Fruit fly (Drosophila melanogaster) whole organism, embryonic: ENCODE results near the gene CG31076.

Experiments used
- Adf1 ChIP-seq: fragments of 200-800 bp; sonication (Bioruptor generic); IDR thresholded peaks from 2 replicates; pipeline ENCODE4 v1.3.6; 2022; ENCODE audit warnings: missing biosample characterization, missing genetic modification characterization
- Atf-2 ChIP-seq: fragments of 200-800 bp; sonication (Bioruptor generic); optimal IDR thresholded peaks from 2 replicates; lab custom pipeline; 2016; ENCODE audit warnings: missing biosample characterization, missing genetic modification characterization
- B-H1 ChIP-seq: fragments of 200-800 bp; sonication (Bioruptor generic); IDR thresholded peaks from 3 replicates; pipeline ENCODE4 v1.3.6; 2022; ENCODE audit warnings: missing biosample characterization, missing genetic modification characterization
- CG10267 ChIP-seq: fragments of 200-800 bp; sonication (Bioruptor generic); optimal IDR thresholded peaks from 2 replicates; lab custom pipeline; 2018; ENCODE audit warnings: missing biosample characterization, mild to moderate bottlenecking, missing genetic modification characterization, moderate library complexity
- CG10959 ChIP-seq: fragments of 200-800 bp; sonication (Bioruptor generic); IDR thresholded peaks from 2 replicates; pipeline ENCODE4 v1.3.6; 2022; ENCODE audit warnings: missing biosample characterization, missing genetic modification characterization
- CG10979 ChIP-seq: fragments of 200-800 bp; sonication (Bioruptor generic); optimal IDR thresholded peaks from 2 replicates; lab custom pipeline; 2018; ENCODE audit warnings: missing biosample characterization, mild to moderate bottlenecking, missing genetic modification characterization, moderate library complexity
- CG12391 ChIP-seq: fragments of 200-800 bp; sonication (Bioruptor generic); optimal IDR thresholded peaks from 3 replicates; lab custom pipeline; 2018; ENCODE audit warnings: missing biosample characterization, mild to moderate bottlenecking, missing genetic modification characterization, moderate library complexity
- CG13894 ChIP-seq: fragments of 200-800 bp; sonication (Bioruptor generic); optimal IDR thresholded peaks from 3 replicates; lab custom pipeline; 2018; ENCODE audit warnings: missing biosample characterization, mild to moderate bottlenecking, missing genetic modification characterization, moderate library complexity
- CG15601 ChIP-seq: fragments of 200-800 bp; sonication (Bioruptor generic); optimal IDR thresholded peaks from 3 replicates; lab custom pipeline; 2019; ENCODE audit warnings: missing biosample characterization, mild to moderate bottlenecking, missing genetic modification characterization, moderate library complexity
- CG1832 ChIP-seq: fragments of 200-800 bp; sonication (Bioruptor generic); optimal IDR thresholded peaks from 2 replicates; lab custom pipeline; 2017; ENCODE audit warnings: missing biosample characterization, mild to moderate bottlenecking, missing genetic modification characterization, inconsistent platforms
- CG3163 ChIP-seq: fragments of 200-800 bp; sonication (Bioruptor generic); optimal IDR thresholded peaks from 3 replicates; lab custom pipeline; 2016; ENCODE audit warnings: missing biosample characterization, missing genetic modification characterization
- CG34224 ChIP-seq: fragments of 200-800 bp; sonication (Bioruptor generic); IDR thresholded peaks from 3 replicates; pipeline ENCODE4 v1.3.6; 2022; ENCODE audit warnings: missing biosample characterization, missing genetic modification characterization; ENCODE audit not compliant: partially characterized antibody
- CG4360 ChIP-seq: fragments of 200-800 bp; sonication (Bioruptor generic); IDR thresholded peaks from 2 replicates; pipeline ENCODE4 v1.3.6; 2022; ENCODE audit warnings: missing biosample characterization, missing genetic modification characterization
- CG4404 ChIP-seq: fragments of 200-800 bp; sonication (Bioruptor generic); IDR thresholded peaks from 2 replicates; pipeline ENCODE4 v1.3.6; 2022; ENCODE audit warnings: missing biosample characterization, missing genetic modification characterization
- CG4617 ChIP-seq: fragments of 200-800 bp; sonication (Bioruptor generic); optimal IDR thresholded peaks from 3 replicates; lab custom pipeline; 2016; ENCODE audit warnings: missing biosample characterization, missing genetic modification characterization, borderline replicate concordance
- CG6175 ChIP-seq: fragments of 200-800 bp; sonication (Bioruptor generic); IDR thresholded peaks from 3 replicates; pipeline ENCODE4 v1.3.6; 2022; ENCODE audit warnings: missing biosample characterization, missing genetic modification characterization
- CG6254 ChIP-seq: fragments of 200-800 bp; sonication (Bioruptor generic); optimal IDR thresholded peaks from 3 replicates; lab custom pipeline; 2017; ENCODE audit warnings: mild to moderate bottlenecking, missing biosample characterization, missing genetic modification reagents, missing genetic modification characterization
- CG6813 ChIP-seq: fragments of 200-800 bp; sonication (Bioruptor generic); optimal IDR thresholded peaks from 2 replicates; lab custom pipeline; 2017; ENCODE audit warnings: missing biosample characterization, missing genetic modification characterization, mild to moderate bottlenecking, moderate library complexity, missing genetic modification reagents
- CG7556 ChIP-seq: fragments of 200-800 bp; sonication (Bioruptor generic); optimal IDR thresholded peaks from 2 replicates; lab custom pipeline; 2017; ENCODE audit warnings: missing biosample characterization, mild to moderate bottlenecking, missing genetic modification characterization
- CG8281 ChIP-seq: fragments of 200-800 bp; sonication (Bioruptor generic); optimal IDR thresholded peaks from 2 replicates; lab custom pipeline; 2018; ENCODE audit warnings: missing biosample characterization, mild to moderate bottlenecking, missing genetic modification characterization, moderate library complexity
- CG8765 ChIP-seq: fragments of 200-800 bp; sonication (Bioruptor generic); IDR thresholded peaks from 2 replicates; pipeline ENCODE4 v1.3.6; 2022; ENCODE audit warnings: missing biosample characterization, missing genetic modification characterization
- CG9609 ChIP-seq: fragments of 200-800 bp; sonication (Bioruptor generic); optimal IDR thresholded peaks from 3 replicates; lab custom pipeline; 2016; ENCODE audit warnings: missing biosample characterization, missing genetic modification characterization
- Dad ChIP-seq: fragments of 200-800 bp; sonication (Bioruptor generic); optimal IDR thresholded peaks from 3 replicates; lab custom pipeline; 2016; ENCODE audit warnings: missing biosample characterization, missing genetic modification characterization
- Dll ChIP-seq: fragments of 200-800 bp; sonication (Bioruptor generic); IDR thresholded peaks from 4 replicates; pipeline ENCODE4 v1.3.6; 2022; ENCODE audit warnings: missing biosample characterization, missing genetic modification characterization; ENCODE audit not compliant: partially characterized antibody
- ERR ChIP-seq: fragments of 200-800 bp; sonication (Bioruptor generic); optimal IDR thresholded peaks from 2 replicates; lab custom pipeline; 2016; ENCODE audit warnings: missing biosample characterization, missing genetic modification characterization
- Fer2 ChIP-seq: fragments of 200-800 bp; sonication (Bioruptor generic); optimal IDR thresholded peaks from 2 replicates; lab custom pipeline; 2018; ENCODE audit warnings: missing biosample characterization, mild to moderate bottlenecking, missing genetic modification characterization, moderate library complexity
- HHEX ChIP-seq: fragments of 200-800 bp; sonication (Bioruptor generic); optimal IDR thresholded peaks from 3 replicates; lab custom pipeline; 2017; ENCODE audit warnings: missing biosample characterization, mild to moderate bottlenecking, missing genetic modification characterization, missing genetic modification reagents
- MBD-R2 ChIP-seq: fragments of 200-800 bp; sonication (Bioruptor generic); IDR thresholded peaks from 2 replicates; pipeline ENCODE4 v1.3.6; 2022; ENCODE audit warnings: missing biosample characterization, missing genetic modification characterization
- NC2α ChIP-seq: fragments of 200-800 bp; sonication (Bioruptor generic); optimal IDR thresholded peaks from 2 replicates; lab custom pipeline; 2016; ENCODE audit warnings: missing biosample characterization, missing genetic modification characterization
- Sox100B ChIP-seq: fragments of 200-800 bp; sonication (Bioruptor generic); optimal IDR thresholded peaks from 3 replicates; lab custom pipeline; 2018; ENCODE audit warnings: missing biosample characterization, mild to moderate bottlenecking, missing genetic modification characterization
- Xbp1 ChIP-seq: fragments of 200-800 bp; sonication (Bioruptor generic); optimal IDR thresholded peaks from 3 replicates; lab custom pipeline; 2016; ENCODE audit warnings: missing biosample characterization, mild to moderate bottlenecking, missing genetic modification characterization
- Xrp1 ChIP-seq: fragments of 200-800 bp; sonication (Bioruptor generic); IDR thresholded peaks from 2 replicates; pipeline ENCODE4 v1.3.6; 2022; ENCODE audit warnings: missing biosample characterization, missing genetic modification characterization
- ash1 ChIP-seq: fragments of 200-800 bp; sonication (Bioruptor generic); optimal IDR thresholded peaks from 2 replicates; lab custom pipeline; 2018; ENCODE audit warnings: missing biosample characterization, mild to moderate bottlenecking, missing genetic modification characterization
- chif ChIP-seq, 2 experiments: fragments of 200-800 bp; sonication (Bioruptor generic); optimal IDR thresholded peaks; 3 replicates each; lab custom pipeline; 2016; ENCODE audit warnings: missing biosample characterization in 2 of 2, missing genetic modification characterization in 2 of 2
- chn ChIP-seq: fragments of 200-800 bp; sonication (Bioruptor generic); optimal IDR thresholded peaks from 2 replicates; lab custom pipeline; 2016; ENCODE audit warnings: missing biosample characterization, missing genetic modification characterization
- corto ChIP-seq: fragments of 200-800 bp; sonication (Bioruptor generic); optimal IDR thresholded peaks from 2 replicates; lab custom pipeline; 2016; ENCODE audit warnings: missing biosample characterization, mild to moderate bottlenecking, missing genetic modification characterization, moderate library complexity
- crc ChIP-seq: fragments of 200-800 bp; sonication (Bioruptor generic); optimal IDR thresholded peaks from 2 replicates; lab custom pipeline; 2016; ENCODE audit warnings: missing biosample characterization, missing genetic modification characterization
- dati ChIP-seq: fragments of 200-800 bp; sonication (Bioruptor generic); IDR thresholded peaks from 2 replicates; pipeline ENCODE4 v1.3.6; 2022; ENCODE audit warnings: missing biosample characterization, missing genetic modification characterization
- kay ChIP-seq: fragments of 200-800 bp; sonication (Bioruptor generic); optimal IDR thresholded peaks from 2 replicates; lab custom pipeline; 2016; ENCODE audit warnings: missing biosample characterization, missing genetic modification characterization
- lbe ChIP-seq: fragments of 200-800 bp; sonication (Bioruptor generic); optimal IDR thresholded peaks from 2 replicates; lab custom pipeline; 2016; ENCODE audit warnings: missing biosample characterization, mild to moderate bottlenecking, missing genetic modification characterization
- nerfin-1 ChIP-seq: fragments of 200-800 bp; sonication (Bioruptor generic); optimal IDR thresholded peaks from 3 replicates; lab custom pipeline; 2019; ENCODE audit warnings: missing biosample characterization, mild to moderate bottlenecking, missing genetic modification characterization, moderate library complexity
- nom ChIP-seq: fragments of 200-800 bp; sonication (Bioruptor generic); optimal IDR thresholded peaks from 2 replicates; lab custom pipeline; 2017; ENCODE audit warnings: missing biosample characterization, missing genetic modification characterization, mild to moderate bottlenecking, moderate library complexity, missing genetic modification reagents
- pita ChIP-seq: fragments of 200-800 bp; sonication (Bioruptor generic); optimal IDR thresholded peaks from 2 replicates; lab custom pipeline; 2017; ENCODE audit warnings: missing biosample characterization, mild to moderate bottlenecking, missing genetic modification characterization
- sc ChIP-seq, 3 experiments: fragments of >200 bp in 2 of 3; fragments of 200-800 bp in 1 of 3; sonication (Bioruptor generic) in 1 of 3; optimal IDR thresholded peaks; 2 replicates in 2 of 3; 3 replicates in 1 of 3; lab custom pipeline; 2017; ENCODE audit warnings: mild to moderate bottlenecking in 1 of 3, missing biosample characterization in 1 of 3, missing genetic modification characterization in 1 of 3, missing genetic modification reagents in 1 of 3
- ssp ChIP-seq: fragments of 200-800 bp; sonication (Bioruptor generic); IDR thresholded peaks from 2 replicates; pipeline ENCODE4 v1.3.6; 2022; ENCODE audit warnings: missing biosample characterization, missing genetic modification characterization
- tin ChIP-seq: fragments of 200-800 bp; sonication (Bioruptor generic); optimal IDR thresholded peaks from 3 replicates; lab custom pipeline; 2016; ENCODE audit warnings: missing biosample characterization, missing genetic modification characterization
- trem ChIP-seq: fragments of 200-800 bp; optimal IDR thresholded peaks from 3 replicates; lab custom pipeline; 2019; ENCODE audit warnings: missing biosample characterization, mild to moderate bottlenecking, missing genetic modification characterization, moderate library complexity
- vfl ChIP-seq: fragments of 200-800 bp; sonication (Bioruptor generic); optimal IDR thresholded peaks from 2 replicates; lab custom pipeline; 2016; ENCODE audit warnings: missing biosample characterization, missing genetic modification characterization

Gene CG31076

DNA sequence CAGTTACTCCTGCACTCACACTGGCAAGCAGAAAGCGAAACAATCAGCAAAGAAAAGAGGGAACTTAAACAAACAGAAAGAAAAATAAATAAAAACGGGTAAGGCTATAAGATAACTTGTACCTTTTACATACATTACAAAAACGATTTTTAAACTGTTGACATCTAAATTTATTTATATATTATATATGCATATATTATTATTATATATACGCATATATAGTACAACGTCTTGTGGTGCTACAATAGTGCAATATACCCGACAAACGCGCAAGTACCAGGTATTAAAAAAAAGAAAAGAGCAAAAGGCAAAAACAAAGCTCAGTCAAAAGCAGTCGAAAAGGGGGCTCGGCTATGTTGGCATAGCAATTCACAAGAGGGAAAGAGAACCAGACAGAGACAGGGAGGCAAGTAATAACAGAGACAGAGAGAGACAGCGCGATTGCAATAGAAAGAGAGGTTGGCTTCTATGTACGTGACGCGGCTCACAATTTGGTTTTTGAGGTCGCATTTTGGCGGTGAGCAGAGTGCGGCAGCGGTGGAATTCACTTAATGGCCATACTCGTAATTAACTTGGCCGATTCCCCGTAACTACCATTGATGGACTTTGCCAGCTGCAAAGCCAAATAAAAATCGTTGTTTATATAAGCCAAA lies 35.5 kb downstream of the CG31076 start (continued):
- TF ChIP-seq kay (GFP tag; lab: Kevin White, UChicago) = no peak
- TF ChIP-seq Xrp1 (GFP tag; lab: Robert Waterston, UW) = peak; percentile 89
- TF ChIP-seq Fer2 (tag; lab: Kevin White, UChicago) = no peak
- no peak for TF ChIP-seq pita (GFP tag; lab: Kevin White, UChicago)
- peak; percentile 32 for TF ChIP-seq CG6254 (GFP tag; lab: Kevin White, UChicago)
- TF ChIP-seq ssp (GFP tag; lab: Robert Waterston, UW) = peak; percentile 78
- peak; percentile 67 for TF ChIP-seq CG4360 (GFP tag; lab: Robert Waterston, UW)
- TF ChIP-seq chn (GFP tag; lab: Kevin White, UChicago) = no peak
- peak; percentile 35; the same call in 1 of the 3 replicates for TF ChIP-seq CG6175
- TF ChIP-seq CG4617 (GFP tag; lab: Kevin White, UChicago) = peak; percentile 19
- peak; percentile 85 for TF ChIP-seq CG12391
- TF ChIP-seq lbe (GFP tag; lab: Kevin White, UChicago) = peak; percentile 88
- TF ChIP-seq CG10959 (GFP tag; lab: Robert Waterston, UW) = peak; percentile 26; the same call in 1 of the 2 replicates
- TF ChIP-seq CG3163 (GFP tag; lab: Kevin White, UChicago) = no peak
- TF ChIP-seq nom (GFP tag; lab: Kevin White, UChicago) = peak; percentile 94
- peak; percentile 20; the same call in 1 of the 2 replicates for TF ChIP-seq MBD-R2
- TF ChIP-seq CG1832 (GFP tag; lab: Kevin White, UChicago) = peak; percentile 81
- peak; percentile 74 for TF ChIP-seq Xbp1 (GFP tag; lab: Kevin White, UChicago)
- peak; percentile 45 for TF ChIP-seq CG4404 (GFP tag; lab: Robert Waterston, UW)
- TF ChIP-seq CG8281 (tag; lab: Kevin White, UChicago) = peak; percentile 4
- TF ChIP-seq dati (GFP tag; lab: Robert Waterston, UW) = 0 out of 2 replicates have a peak, but pooled peaks have one; percentile 27
- TF ChIP-seq CG6813 = peak; percentile 66
- TF ChIP-seq sc (optimal IDR thresholded peaks at IDR 0.05; lab: Kevin White, UChicago) = no peak
- peak; percentile 32 for TF ChIP-seq sc (GFP tag; optimal IDR thresholded peaks at IDR 0.05; lab: Kevin White, UChicago)
- TF ChIP-seq CG10267 = peak; percentile 73
- TF ChIP-seq Sox100B (GFP tag; lab: Kevin White, UChicago) = peak; percentile 81
- no peak for TF ChIP-seq crc (GFP tag; lab: Kevin White, UChicago)
- 0 out of 2 replicates have a peak, but pooled peaks have one; percentile 11 for TF ChIP-seq Adf1 (GFP tag; lab: Robert Waterston, UW)
- peak; percentile 85 for TF ChIP-seq B-H1 (GFP tag; lab: Robert Waterston, UW)
- TF ChIP-seq CG9609 (GFP tag; lab: Kevin White, UChicago) = no peak
- peak; percentile 53 for TF ChIP-seq CG15601 (tag; lab: Kevin White, UChicago)
- no peak for TF ChIP-seq ERR (GFP tag; lab: Kevin White, UChicago)
- TF ChIP-seq nerfin-1 = peak; percentile 2
- no peak for TF ChIP-seq vfl (GFP tag; lab: Kevin White, UChicago)
- no peak for TF ChIP-seq CG34224 (GFP tag; lab: Robert Waterston, UW)
- TF ChIP-seq tin = peak; percentile 60
- peak; percentile 65 for TF ChIP-seq CG7556 (GFP tag; lab: Kevin White, UChicago)
- no peak for TF ChIP-seq chif (GFP tag; optimal IDR thresholded peaks at IDR 0.05; lab: Kevin White, UChicago)
- no peak for TF ChIP-seq Atf-2 (GFP tag; lab: Kevin White, UChicago)
- peak; percentile 73 for TF ChIP-seq HHEX (GFP tag; lab: Kevin White, UChicago)
- TF ChIP-seq ash1 (GFP tag; lab: Kevin White, UChicago) = no peak
- peak; percentile 77 for TF ChIP-seq CG10979
- peak; percentile 80 for TF ChIP-seq corto (GFP tag; lab: Kevin White, UChicago)
- no peak; the same call in 1 of the 2 replicates for TF ChIP-seq CG8765 (GFP tag; lab: Robert Waterston, UW)
- no peak for TF ChIP-seq NC2α (GFP tag; lab: Kevin White, UChicago)
- TF ChIP-seq Dll = no peak
- peak; percentile 59 for TF ChIP-seq trem (tag; lab: Kevin White, UChicago)
- no peak for TF ChIP-seq Dad
- no peak for TF ChIP-seq CG13894
